Worm (Caenorhabditis elegans) whole organism, L2 larva: ENCODE data around the gene lgg-3.

Experiments
- aly-2 ChIP-seq: fragments of 150-350 bp; optimal IDR thresholded peaks from 2 replicates; lab custom pipeline; 2014; ENCODE audit warnings: missing biosample characterization, missing genetic modification characterization
- gmeb-1 ChIP-seq: fragments of 150-350 bp; optimal IDR thresholded peaks from 2 replicates; lab custom pipeline; 2014; ENCODE audit warnings: missing biosample characterization, missing genetic modification characterization
- lin-11 ChIP-seq: fragments of 150-350 bp; sonication (generic microtip); optimal IDR thresholded peaks from 2 replicates; lab custom pipeline; 2014; ENCODE audit warnings: missing biosample characterization, missing genetic modification characterization, inconsistent platforms, mixed read lengths
- lin-39 ChIP-seq: fragments of 150-350 bp; optimal IDR thresholded peaks from 2 replicates; lab custom pipeline; 2014; ENCODE audit warnings: missing biosample characterization, missing genetic modification reagents, missing genetic modification characterization
- lsy-2 ChIP-seq, 2 experiments: fragments of 150-350 bp in 1 of 2; sonication (generic microtip) in 1 of 2; optimal IDR thresholded peaks; 2 replicates each; lab custom pipeline; 2014 to 2017; ENCODE audit warnings: missing biosample characterization in 2 of 2, missing genetic modification characterization in 2 of 2
- nhr-11 ChIP-seq: fragments of 150-350 bp; optimal IDR thresholded peaks from 2 replicates; lab custom pipeline; 2014; ENCODE audit warnings: missing biosample characterization, missing genetic modification characterization
- nhr-23 ChIP-seq: fragments of 150-350 bp; optimal IDR thresholded peaks from 2 replicates; lab custom pipeline; 2014; ENCODE audit warnings: missing biosample characterization, missing genetic modification reagents, missing genetic modification characterization
- nhr-237 ChIP-seq: fragments of 150-350 bp; optimal IDR thresholded peaks from 2 replicates; lab custom pipeline; 2014; ENCODE audit warnings: missing biosample characterization, missing genetic modification characterization
- nhr-77 ChIP-seq: fragments of 150-350 bp; optimal IDR thresholded peaks from 2 replicates; lab custom pipeline; 2014; ENCODE audit warnings: missing biosample characterization, missing genetic modification characterization
- unc-39 ChIP-seq: fragments of 150-350 bp; optimal IDR thresholded peaks from 2 replicates; lab custom pipeline; 2014; ENCODE audit warnings: missing biosample characterization, missing genetic modification characterization
- unc-62 ChIP-seq: fragments of 150-350 bp; optimal IDR thresholded peaks from 2 replicates; lab custom pipeline; 2014; ENCODE audit warnings: missing biosample characterization, missing genetic modification reagents, missing genetic modification characterization
- zag-1 ChIP-seq: fragments of 150-350 bp; optimal IDR thresholded peaks from 2 replicates; lab custom pipeline; 2014; ENCODE audit warnings: missing biosample characterization, missing genetic modification characterization

DNA sequence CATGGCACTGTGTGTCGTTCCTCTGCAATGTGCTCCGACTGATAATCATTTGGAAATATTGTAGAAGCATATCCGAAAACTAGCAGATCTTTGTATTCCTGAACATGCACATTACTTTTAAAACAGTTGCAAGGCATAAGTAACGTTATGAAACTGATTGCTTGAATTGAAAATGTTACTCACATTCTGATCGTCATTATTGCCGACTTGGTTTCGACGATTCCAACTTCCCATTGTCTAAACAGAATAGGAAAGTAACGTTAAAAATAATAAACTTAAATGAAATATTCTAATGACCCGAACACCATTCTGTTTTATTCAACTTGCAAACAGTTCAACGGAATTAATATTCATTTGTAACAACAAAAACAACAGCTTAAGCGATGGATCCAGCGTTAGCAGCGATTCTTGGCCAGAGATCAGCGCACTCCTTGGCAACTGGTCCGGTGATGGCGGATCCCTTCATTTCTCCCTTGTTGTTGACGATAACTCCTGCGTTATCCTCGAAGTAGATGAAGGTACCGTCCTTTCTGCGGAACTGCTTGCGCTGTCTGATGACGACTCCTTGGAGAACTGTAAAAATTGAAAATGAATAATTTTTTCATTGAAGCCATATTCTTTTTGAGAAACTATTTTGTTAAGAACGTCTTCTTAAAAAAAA, 7.5 kb upstream of the lgg-3 start, which contains the start of gene swp-1:
- TF ChIP-seq nhr-77 (tag; lab: Kevin White, UChicago) (no peak), lin-11 (tag; lab: Kevin White, UChicago) (no peak), zag-1 (tag; lab: Kevin White, UChicago) (no peak), nhr-237 (tag; lab: Kevin White, UChicago) (no peak), nhr-23 (tag; lab: Kevin White, UChicago) (no peak), unc-62 (no peak), nhr-11 (no peak), unc-39 (no peak), lin-39 (no peak), gmeb-1 (tag; lab: Kevin White, UChicago) (no peak), aly-2 (no peak), lsy-2 (tag; optimal IDR thresholded peaks at IDR 0.05; lab: Kevin White, UChicago) (no peak)
